Fruit fly (Drosophila melanogaster): Measurements from ENCODE around the gene osi.

osi gene

dm6 chr2L:16858466-16859007 lies 29.2 kb downstream of the osi start, which contains the start of gene CG31809:
Gene CG31809 (minus strand): TSS chr2L:16858714.
- TF ChIP-seq pan (optimal IDR thresholded peaks at IDR 0.05) (peak; percentile 40), Dll (optimal IDR thresholded peaks at IDR 0.05) (no peak), usp (GFP tag; optimal IDR thresholded peaks at IDR 0.05) (no peak), psq (optimal IDR thresholded peaks at IDR 0.05) (no peak)

- no peak for TF ChIP-seq CG8478 (optimal IDR thresholded peaks at IDR 0.05)
- TF ChIP-seq EcR (GFP tag; optimal IDR thresholded peaks at IDR 0.05): no peak
- no peak for TF ChIP-seq pan (optimal IDR thresholded peaks at IDR 0.05)
- no peak for TF ChIP-seq psq (optimal IDR thresholded peaks at IDR 0.05)
- TF ChIP-seq Dll (optimal IDR thresholded peaks at IDR 0.05): no peak
- TF ChIP-seq usp (GFP tag; optimal IDR thresholded peaks at IDR 0.05): no peak
Measured at dm6 chr2L:16857665-16858064, 30.1 kb downstream of the osi start.

- TF ChIP-seq EcR (GFP tag; optimal IDR thresholded peaks at IDR 0.05): no peak
Measured at dm6 chr2L:16857131-16857530, 30.6 kb downstream of the osi start.

dm6 chr2L:16852318-16852932 lies 35.3 kb downstream of the osi start, which contains the start of gene CG31810:
Gene CG31810 (minus strand): TSS chr2L:16852368.
- TF ChIP-seq psq (optimal IDR thresholded peaks at IDR 0.05) (no peak), CG8478 (optimal IDR thresholded peaks at IDR 0.05) (no peak), pan (optimal IDR thresholded peaks at IDR 0.05) (no peak), Dll (optimal IDR thresholded peaks at IDR 0.05) (no peak), usp (GFP tag; optimal IDR thresholded peaks at IDR 0.05) (no peak), EcR (GFP tag; optimal IDR thresholded peaks at IDR 0.05) (no peak)

- TF ChIP-seq usp (GFP tag; optimal IDR thresholded peaks at IDR 0.05) (no peak), psq (optimal IDR thresholded peaks at IDR 0.05) (no peak), EcR (GFP tag; optimal IDR thresholded peaks at IDR 0.05) (no peak), pan (optimal IDR thresholded peaks at IDR 0.05) (no peak), CG8478 (optimal IDR thresholded peaks at IDR 0.05) (no peak), Dll (optimal IDR thresholded peaks at IDR 0.05) (no peak)
Measured at dm6 chr2L:16850442-16850841, 37.3 kb downstream of the osi start.

- no peak for TF ChIP-seq CG8478 (optimal IDR thresholded peaks at IDR 0.05)
- TF ChIP-seq pan (optimal IDR thresholded peaks at IDR 0.05): no peak
- TF ChIP-seq psq (optimal IDR thresholded peaks at IDR 0.05): no peak
- TF ChIP-seq usp (GFP tag; optimal IDR thresholded peaks at IDR 0.05): no peak
- no peak for TF ChIP-seq Dll (optimal IDR thresholded peaks at IDR 0.05)
- TF ChIP-seq EcR (GFP tag; optimal IDR thresholded peaks at IDR 0.05): no peak
Measured at dm6 chr2L:16848670-16849069, 39.1 kb downstream of the osi start, which contains the start of gene CG13284. Gene CG13284 (minus strand): TSS chr2L:16848716.

- TF ChIP-seq psq (optimal IDR thresholded peaks at IDR 0.05) (no peak), usp (GFP tag; optimal IDR thresholded peaks at IDR 0.05) (no peak), EcR (GFP tag; optimal IDR thresholded peaks at IDR 0.05) (no peak), pan (optimal IDR thresholded peaks at IDR 0.05) (no peak), Dll (optimal IDR thresholded peaks at IDR 0.05) (no peak), CG8478 (optimal IDR thresholded peaks at IDR 0.05) (no peak)
Measured at dm6 chr2L:16847948-16848347, 39.8 kb downstream of the osi start.

- TF ChIP-seq psq (optimal IDR thresholded peaks at IDR 0.05) (no peak), CG8478 (optimal IDR thresholded peaks at IDR 0.05) (no peak), EcR (GFP tag; optimal IDR thresholded peaks at IDR 0.05) (no peak), Dll (optimal IDR thresholded peaks at IDR 0.05) (no peak), pan (optimal IDR thresholded peaks at IDR 0.05) (no peak), usp (GFP tag; optimal IDR thresholded peaks at IDR 0.05) (no peak)
Measured at dm6 chr2L:16846742-16847346, 40.9 kb downstream of the osi start.

- no peak for TF ChIP-seq CG8478 (optimal IDR thresholded peaks at IDR 0.05)
- no peak for TF ChIP-seq Dll (optimal IDR thresholded peaks at IDR 0.05)
- no peak for TF ChIP-seq pan (optimal IDR thresholded peaks at IDR 0.05)
- no peak for TF ChIP-seq psq (optimal IDR thresholded peaks at IDR 0.05)
- no peak for TF ChIP-seq EcR (GFP tag; optimal IDR thresholded peaks at IDR 0.05)
Measured at dm6 chr2L:16845179-16845578, 42.6 kb downstream of the osi start.

dm6 chr2L:16843336-16843735 lies 44.4 kb downstream of the osi start:
- TF ChIP-seq pan (optimal IDR thresholded peaks at IDR 0.05) (no peak), EcR (GFP tag; optimal IDR thresholded peaks at IDR 0.05) (no peak), psq (optimal IDR thresholded peaks at IDR 0.05) (no peak), usp (GFP tag; optimal IDR thresholded peaks at IDR 0.05) (no peak), CG8478 (optimal IDR thresholded peaks at IDR 0.05) (no peak), Dll (optimal IDR thresholded peaks at IDR 0.05) (no peak)

- TF ChIP-seq Dll (optimal IDR thresholded peaks at IDR 0.05): no peak
- no peak for TF ChIP-seq usp (GFP tag; optimal IDR thresholded peaks at IDR 0.05)
- no peak for TF ChIP-seq psq (optimal IDR thresholded peaks at IDR 0.05)
- TF ChIP-seq EcR (GFP tag; optimal IDR thresholded peaks at IDR 0.05): no peak
- TF ChIP-seq pan (optimal IDR thresholded peaks at IDR 0.05): peak; percentile 66
- no peak for TF ChIP-seq CG8478 (optimal IDR thresholded peaks at IDR 0.05)
Measured at dm6 chr2L:16842505-16842904, 45.3 kb downstream of the osi start.

- TF ChIP-seq usp (GFP tag; optimal IDR thresholded peaks at IDR 0.05) (no peak), Dll (optimal IDR thresholded peaks at IDR 0.05) (no peak), CG8478 (optimal IDR thresholded peaks at IDR 0.05) (no peak), psq (optimal IDR thresholded peaks at IDR 0.05) (no peak), EcR (GFP tag; optimal IDR thresholded peaks at IDR 0.05) (no peak), pan (optimal IDR thresholded peaks at IDR 0.05) (no peak)
Measured at dm6 chr2L:16839665-16840064, 48.1 kb downstream of the osi start.
